Worm (Caenorhabditis elegans) whole organism, midembryonic: Measurements from ENCODE around the gene parn-2.

Experiments used
- T22C8.4 ChIP-seq: fragments of 200-800 bp; sonication (Bioruptor generic); IDR thresholded peaks from 2 replicates; pipeline ENCODE4 v1.3.6; 2022; ENCODE audit warnings: missing genetic modification characterization, missing compliant biosample characterization
- klf-2 ChIP-seq: fragments of 200-800 bp; sonication (Bioruptor generic); conservative IDR thresholded peaks from 2 replicates; pipeline ENCODE4 v1.3.6; 2022; ENCODE audit warnings: missing genetic modification reagents, missing genetic modification characterization, missing compliant biosample characterization

Gene parn-2

DNA sequence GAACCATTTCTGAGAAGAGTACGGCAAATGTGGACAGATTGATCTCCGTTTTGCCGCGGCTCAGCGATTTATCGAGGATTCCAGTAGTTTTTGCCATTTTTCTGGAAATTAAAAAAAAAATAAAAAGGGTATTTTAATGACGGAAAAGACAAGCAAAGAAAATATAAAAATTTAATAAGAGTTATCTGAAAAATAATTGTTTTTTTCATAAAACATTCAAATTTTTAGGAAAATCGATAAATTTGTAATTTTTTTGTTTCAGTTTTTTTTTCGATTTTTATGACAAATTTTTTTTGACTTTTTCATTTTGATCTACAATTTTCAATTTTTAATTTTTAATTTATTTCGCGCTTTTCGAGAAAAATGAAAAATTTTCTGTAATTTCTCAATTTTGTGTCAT is 54.1 kb downstream of the parn-2 start, which contains the start of gene trpp-5:
TSS of gene trpp-5 (minus strand) at position 101 of the 400 bp plus-strand sequence.
- TF ChIP-seq T22C8.4 (GFP tag; lab: Robert Waterston, UW) (no peak), klf-2 (GFP tag; lab: Robert Waterston, UW) (no peak)
